Fruit fly (Drosophila melanogaster) whole organism, embryonic: ENCODE measurements around the gene CG42299.
A peak's percentile ranks its signal among the peaks of the same experiment; 100 is the strongest.

Experiments
- B-H2 ChIP-seq: fragments of 200-800 bp; sonication (Bioruptor generic); optimal IDR thresholded peaks from 2 replicates; lab custom pipeline; 2018; ENCODE audit warnings: missing biosample characterization, mild to moderate bottlenecking, missing genetic modification characterization
- C15 ChIP-seq: fragments of 200-800 bp; sonication (Bioruptor generic); IDR thresholded peaks from 3 replicates; pipeline ENCODE4 v1.3.6; 2022; ENCODE audit warnings: missing biosample characterization, missing genetic modification characterization
- CG10366 ChIP-seq: fragments of 200-800 bp; sonication (Bioruptor generic); IDR thresholded peaks from 2 replicates; pipeline ENCODE4 v1.3.6; 2022; ENCODE audit warnings: missing biosample characterization, missing genetic modification characterization
- CG12236 ChIP-seq: fragments of 200-800 bp; sonication (Bioruptor generic); optimal IDR thresholded peaks from 2 replicates; lab custom pipeline; 2016; ENCODE audit warnings: missing biosample characterization, missing genetic modification characterization
- CG13624 ChIP-seq: fragments of 200-800 bp; sonication (Bioruptor generic); optimal IDR thresholded peaks from 2 replicates; lab custom pipeline; 2016; ENCODE audit warnings: missing biosample characterization, missing genetic modification characterization
- CG14860 ChIP-seq: fragments of 200-800 bp; sonication (Bioruptor generic); IDR thresholded peaks from 3 replicates; pipeline ENCODE4 v1.3.6; 2022; ENCODE audit warnings: missing biosample characterization, missing genetic modification characterization; ENCODE audit not compliant: partially characterized antibody
- CG15269 ChIP-seq: fragments of 200-800 bp; sonication (Bioruptor generic); optimal IDR thresholded peaks from 2 replicates; lab custom pipeline; 2018; ENCODE audit warnings: missing biosample characterization, mild to moderate bottlenecking, missing genetic modification characterization, moderate library complexity
- CG15479 ChIP-seq: fragments of 200-800 bp; sonication (Bioruptor generic); optimal IDR thresholded peaks from 3 replicates; lab custom pipeline; 2019; ENCODE audit warnings: missing biosample characterization, mild to moderate bottlenecking, missing genetic modification characterization, moderate library complexity
- CG15514 ChIP-seq: fragments of 200-800 bp; sonication (Bioruptor generic); optimal IDR thresholded peaks from 3 replicates; lab custom pipeline; 2017; ENCODE audit warnings: missing biosample characterization, missing genetic modification characterization, mild to moderate bottlenecking, moderate library complexity, missing genetic modification reagents
- CG16815 ChIP-seq: fragments of 200-800 bp; sonication (Bioruptor generic); optimal IDR thresholded peaks from 3 replicates; lab custom pipeline; 2017; ENCODE audit warnings: missing biosample characterization, mild to moderate bottlenecking, missing genetic modification characterization
- CG1832 ChIP-seq: fragments of 200-800 bp; sonication (Bioruptor generic); optimal IDR thresholded peaks from 2 replicates; lab custom pipeline; 2017; ENCODE audit warnings: missing biosample characterization, mild to moderate bottlenecking, missing genetic modification characterization, inconsistent platforms
- CG32767 ChIP-seq: fragments of 200-800 bp; sonication (Bioruptor generic); IDR thresholded peaks from 2 replicates; pipeline ENCODE4 v1.3.6; 2022; ENCODE audit warnings: missing biosample characterization, missing genetic modification characterization
- CG3281 ChIP-seq: fragments of 200-800 bp; sonication (Bioruptor generic); optimal IDR thresholded peaks from 3 replicates; lab custom pipeline; 2017; ENCODE audit warnings: missing biosample characterization, mild to moderate bottlenecking, missing genetic modification characterization
- CG4854 ChIP-seq: fragments of 200-800 bp; sonication (Bioruptor generic); optimal IDR thresholded peaks from 2 replicates; lab custom pipeline; 2016; ENCODE audit warnings: missing biosample characterization, missing genetic modification characterization, inconsistent platforms
- CG6175 ChIP-seq: fragments of 200-800 bp; sonication (Bioruptor generic); IDR thresholded peaks from 3 replicates; pipeline ENCODE4 v1.3.6; 2022; ENCODE audit warnings: missing biosample characterization, missing genetic modification characterization
- CG6813 ChIP-seq: fragments of 200-800 bp; sonication (Bioruptor generic); optimal IDR thresholded peaks from 2 replicates; lab custom pipeline; 2017; ENCODE audit warnings: missing biosample characterization, missing genetic modification characterization, mild to moderate bottlenecking, moderate library complexity, missing genetic modification reagents
- CG7745 ChIP-seq: fragments of 200-800 bp; sonication (Bioruptor generic); optimal IDR thresholded peaks from 2 replicates; lab custom pipeline; 2018; ENCODE audit warnings: missing biosample characterization, mild to moderate bottlenecking, missing genetic modification characterization, moderate library complexity
- CG8359 ChIP-seq: fragments of 200-800 bp; sonication (Bioruptor generic); optimal IDR thresholded peaks from 2 replicates; lab custom pipeline; 2017; ENCODE audit warnings: missing biosample characterization, mild to moderate bottlenecking, missing genetic modification characterization, borderline replicate concordance
- CG8388 ChIP-seq: fragments of 200-800 bp; sonication (Bioruptor generic); optimal IDR thresholded peaks from 2 replicates; lab custom pipeline; 2019; ENCODE audit warnings: missing biosample characterization, mild to moderate bottlenecking, missing genetic modification characterization, moderate library complexity
- CG8765 ChIP-seq: fragments of 200-800 bp; sonication (Bioruptor generic); IDR thresholded peaks from 2 replicates; pipeline ENCODE4 v1.3.6; 2022; ENCODE audit warnings: missing biosample characterization, missing genetic modification characterization
- CG8944 ChIP-seq: fragments of 200-800 bp; sonication (Bioruptor generic); optimal IDR thresholded peaks from 3 replicates; lab custom pipeline; 2016; ENCODE audit warnings: missing biosample characterization, missing genetic modification characterization
- CG9727 ChIP-seq: fragments of 200-800 bp; sonication (Bioruptor generic); optimal IDR thresholded peaks from 3 replicates; lab custom pipeline; 2017; ENCODE audit warnings: missing biosample characterization, mild to moderate bottlenecking, missing genetic modification characterization
- D19B ChIP-seq: fragments of 200-800 bp; sonication (Bioruptor generic); optimal IDR thresholded peaks from 2 replicates; lab custom pipeline; 2017; ENCODE audit warnings: missing biosample characterization, mild to moderate bottlenecking, missing genetic modification characterization
- Dip2 ChIP-seq: fragments of 200-800 bp; sonication (Bioruptor generic); IDR thresholded peaks from 2 replicates; pipeline ENCODE4 v1.3.6; 2022; ENCODE audit warnings: missing biosample characterization, missing genetic modification characterization
- Dip3 ChIP-seq: fragments of 200-800 bp; sonication (Bioruptor generic); optimal IDR thresholded peaks from 3 replicates; lab custom pipeline; 2016; ENCODE audit warnings: missing biosample characterization, missing genetic modification characterization
- Drgx ChIP-seq: fragments of 200-800 bp; sonication (Bioruptor generic); IDR thresholded peaks from 2 replicates; pipeline ENCODE4 v1.3.6; 2022; ENCODE audit warnings: missing biosample characterization, missing genetic modification characterization
- Ets97D ChIP-seq: fragments of 200-800 bp; sonication (Bioruptor generic); optimal IDR thresholded peaks from 3 replicates; lab custom pipeline; 2016; ENCODE audit warnings: missing biosample characterization, missing genetic modification characterization
- NC2β ChIP-seq: fragments of 200-800 bp; sonication (Bioruptor generic); optimal IDR thresholded peaks from 2 replicates; lab custom pipeline; 2016; ENCODE audit warnings: missing biosample characterization, missing genetic modification characterization
- Neu2 ChIP-seq: fragments of 200-800 bp; sonication (Bioruptor generic); optimal IDR thresholded peaks from 3 replicates; lab custom pipeline; 2016; ENCODE audit warnings: missing biosample characterization, missing genetic modification characterization, borderline replicate concordance
- Rfx ChIP-seq: fragments of 200-800 bp; sonication (Bioruptor generic); IDR thresholded peaks from 2 replicates; pipeline ENCODE4 v1.3.6; 2022; ENCODE audit warnings: missing biosample characterization, missing genetic modification characterization
- Rx ChIP-seq: fragments of 200-800 bp; sonication (Bioruptor generic); IDR thresholded peaks from 2 replicates; pipeline ENCODE4 v1.3.6; 2022; ENCODE audit warnings: missing biosample characterization, missing genetic modification characterization
- Ssrp ChIP-seq: fragments of 200-800 bp; sonication (Bioruptor generic); optimal IDR thresholded peaks from 2 replicates; lab custom pipeline; 2018; ENCODE audit warnings: missing biosample characterization, mild to moderate bottlenecking, missing genetic modification characterization, moderate library complexity
- Usf ChIP-seq: fragments of 200-800 bp; sonication (Bioruptor generic); optimal IDR thresholded peaks from 2 replicates; lab custom pipeline; 2017; ENCODE audit warnings: missing genotype, missing biosample characterization, missing genetic modification characterization
- Vsx1 ChIP-seq: fragments of 200-800 bp; sonication (Bioruptor generic); optimal IDR thresholded peaks from 2 replicates; lab custom pipeline; 2017; ENCODE audit warnings: missing biosample characterization, mild to moderate bottlenecking, missing genetic modification characterization, missing genetic modification reagents
- YL-1 ChIP-seq: fragments of 200-800 bp; sonication (Bioruptor generic); optimal IDR thresholded peaks from 3 replicates; lab custom pipeline; 2017; ENCODE audit warnings: missing biosample characterization, mild to moderate bottlenecking, missing genetic modification characterization
- bowl ChIP-seq: fragments of 200-800 bp; sonication (Bioruptor generic); IDR thresholded peaks from 2 replicates; pipeline ENCODE4 v1.3.6; 2022; ENCODE audit warnings: missing biosample characterization, missing genetic modification characterization
- ci ChIP-seq: fragments of 200-800 bp; sonication (Bioruptor generic); IDR thresholded peaks from 3 replicates; pipeline ENCODE4 v1.3.6; 2022; ENCODE audit warnings: missing biosample characterization, missing genetic modification characterization
- croc ChIP-seq: fragments of 200-800 bp; sonication (Bioruptor generic); conservative IDR thresholded peaks from 3 replicates; pipeline ENCODE4 v1.3.6; 2022; ENCODE audit warnings: missing biosample characterization, missing genetic modification characterization
- gro ChIP-seq: fragments of 200-800 bp; sonication (Bioruptor generic); optimal IDR thresholded peaks from 2 replicates; lab custom pipeline; 2016; ENCODE audit warnings: missing biosample characterization, missing genetic modification characterization
- ind ChIP-seq: fragments of 200-800 bp; sonication (Bioruptor generic); optimal IDR thresholded peaks from 3 replicates; lab custom pipeline; 2016; ENCODE audit warnings: missing biosample characterization, missing genetic modification characterization
- kni ChIP-seq: fragments of 200-800 bp; sonication (Bioruptor generic); optimal IDR thresholded peaks from 3 replicates; lab custom pipeline; 2017; ENCODE audit warnings: mild to moderate bottlenecking, missing biosample characterization, missing genetic modification reagents, missing genetic modification characterization
- lilli ChIP-seq: fragments of 200-800 bp; sonication (Bioruptor generic); optimal IDR thresholded peaks from 3 replicates; lab custom pipeline; 2016; ENCODE audit warnings: missing biosample characterization, missing genetic modification characterization
- pfk ChIP-seq: fragments of 200-800 bp; sonication (Bioruptor generic); optimal IDR thresholded peaks from 2 replicates; lab custom pipeline; 2018; ENCODE audit warnings: missing biosample characterization, mild to moderate bottlenecking, missing genetic modification characterization, moderate library complexity
- repo ChIP-seq: fragments of 200-800 bp; sonication (Bioruptor generic); optimal IDR thresholded peaks from 2 replicates; lab custom pipeline; 2016; ENCODE audit warnings: missing biosample characterization, missing genetic modification characterization
- slbo ChIP-seq: fragments of 200-800 bp; sonication (Bioruptor generic); IDR thresholded peaks from 2 replicates; pipeline ENCODE4 v1.3.6; 2022; ENCODE audit warnings: missing biosample characterization, missing genetic modification characterization
- tll ChIP-seq, 2 experiments: fragments of 200-800 bp in 1 of 2; fragments of >200 bp in 1 of 2; sonication (Bioruptor generic) in 1 of 2; optimal IDR thresholded peaks; 2 replicates each; lab custom pipeline; 2017 to 2019; ENCODE audit warnings: missing biosample characterization in 2 of 2, missing genetic modification characterization in 2 of 2, mild to moderate bottlenecking in 1 of 2, moderate library complexity in 1 of 2
- toy ChIP-seq: fragments of 200-800 bp; sonication (Bioruptor generic); IDR thresholded peaks from 2 replicates; pipeline ENCODE4 v1.3.6; 2022; ENCODE audit warnings: missing biosample characterization, missing genetic modification characterization
- usp ChIP-seq: fragments of >200 bp; optimal IDR thresholded peaks from 2 replicates; lab custom pipeline; 2017; ENCODE audit warnings: missing biosample characterization, missing genetic modification characterization
- wek ChIP-seq: fragments of 200-800 bp; sonication (Bioruptor generic); optimal IDR thresholded peaks from 3 replicates; lab custom pipeline; 2018; ENCODE audit warnings: missing biosample characterization, mild to moderate bottlenecking, missing genetic modification characterization, moderate library complexity

Gene CG42299

dm6 chrX:15591721-15592491, 16.4 kb upstream of the CG42299 start (continued):
- TF ChIP-seq usp (GFP tag; lab: Kevin White, UChicago) (no peak), Dip3 (GFP tag; lab: Kevin White, UChicago) (peak; percentile 4), D19B (GFP tag; lab: Kevin White, UChicago) (peak; percentile 9), Dip2 (no peak), slbo (GFP tag; lab: Robert Waterston, UW) (peak; percentile 52; the same call in 1 of the 2 replicates), CG15269 (tag; lab: Kevin White, UChicago) (peak; percentile 54), NC2β (GFP tag; lab: Kevin White, UChicago) (no peak), croc (GFP tag; lab: Robert Waterston, UW) (0 out of 3 replicates have a peak, but pooled peaks have one; percentile 30), CG32767 (GFP tag; lab: Robert Waterston, UW) (peak; percentile 27; the same call in 1 of the 2 replicates), Neu2 (GFP tag; lab: Kevin White, UChicago) (no peak), CG13624 (GFP tag; lab: Kevin White, UChicago) (no peak), Rfx (GFP tag; lab: Robert Waterston, UW) (peak; percentile 50), Rx (no peak), gro (GFP tag; lab: Kevin White, UChicago) (no peak), CG9727 (GFP tag; lab: Kevin White, UChicago) (peak; percentile 54), toy (GFP tag; lab: Robert Waterston, UW) (no peak), kni (GFP tag; lab: Kevin White, UChicago) (no peak), CG8944 (GFP tag; lab: Kevin White, UChicago) (no peak), pfk (no peak), CG4854 (GFP tag; lab: Kevin White, UChicago) (peak; percentile 14), Ets97D (no peak), CG12236 (no peak), CG10366 (no peak; the same call in 1 of the 2 replicates), CG15479 (GFP tag; lab: Kevin White, UChicago) (no peak), Usf (no peak), Ssrp (tag; lab: Kevin White, UChicago) (peak; percentile 16), CG8359 (no peak), YL-1 (no peak), Drgx (GFP tag; lab: Robert Waterston, UW) (peak; percentile 35; the same call in 1 of the 2 replicates), wek (GFP tag; lab: Kevin White, UChicago) (no peak), CG16815 (GFP tag; lab: Kevin White, UChicago) (peak; percentile 30), repo (GFP tag; lab: Kevin White, UChicago) (no peak), CG14860 (GFP tag; lab: Robert Waterston, UW) (no peak), ind (GFP tag; lab: Kevin White, UChicago) (peak; percentile 33), CG1832 (GFP tag; lab: Kevin White, UChicago) (no peak), lilli (peak; percentile 36), CG6175 (GFP tag; lab: Robert Waterston, UW) (no peak), CG3281 (GFP tag; lab: Kevin White, UChicago) (peak; percentile 49), CG8765 (GFP tag; lab: Robert Waterston, UW) (no peak), CG6813 (GFP tag; lab: Kevin White, UChicago) (peak; percentile 50), C15 (GFP tag; lab: Robert Waterston, UW) (no peak), CG15514 (no peak), CG7745 (tag; lab: Kevin White, UChicago) (no peak), bowl (GFP tag; lab: Robert Waterston, UW) (no peak), B-H2 (GFP tag; lab: Kevin White, UChicago) (no peak), tll (GFP tag; optimal IDR thresholded peaks at IDR 0.05; lab: Kevin White, UChicago) (no peak), CG8388 (GFP tag; lab: Kevin White, UChicago) (peak; percentile 21), ci (peak; percentile 62; the same call in 2 of the 3 replicates), Vsx1 (GFP tag; lab: Kevin White, UChicago) (no peak)
